Worm (Caenorhabditis elegans) whole organism, L2 larva: Measurements from ENCODE around the gene C02E7.10.
A peak's percentile ranks its signal among the peaks of the same experiment; 100 is the strongest.

ENCODE experiments used
- C34F6.9 ChIP-seq: fragments of 150-350 bp; optimal IDR thresholded peaks from 2 replicates; lab custom pipeline; 2014; ENCODE audit warnings: missing biosample characterization, missing genetic modification characterization
- F13H6.1 ChIP-seq: sonication (generic microtip); optimal IDR thresholded peaks from 2 replicates; lab custom pipeline; 2016; ENCODE audit warnings: missing genetic modification characterization, missing compliant biosample characterization
- R02D3.7 ChIP-seq: fragments of 150-350 bp; optimal IDR thresholded peaks from 2 replicates; lab custom pipeline; 2014; ENCODE audit warnings: missing biosample characterization, missing genetic modification characterization
- Y55F3AM.14 ChIP-seq: fragments of 200-800 bp; sonication (Bioruptor generic); optimal IDR thresholded peaks from 2 replicates; lab custom pipeline; 2018; ENCODE audit warnings: mild to moderate bottlenecking, missing genetic modification characterization, missing compliant biosample characterization
- ZK546.5 ChIP-seq: sonication (generic microtip); optimal IDR thresholded peaks from 2 replicates; lab custom pipeline; 2017; ENCODE audit warnings: missing biosample characterization, missing genetic modification characterization
- alr-1 ChIP-seq: fragments of 150-350 bp; optimal IDR thresholded peaks from 2 replicates; lab custom pipeline; 2014; ENCODE audit warnings: missing biosample characterization, missing genetic modification characterization
- aly-2 ChIP-seq: fragments of 150-350 bp; optimal IDR thresholded peaks from 2 replicates; lab custom pipeline; 2014; ENCODE audit warnings: missing biosample characterization, missing genetic modification characterization
- ama-1 ChIP-seq: fragments of 150-350 bp; optimal IDR thresholded peaks from 2 replicates; lab custom pipeline; 2018; ENCODE audit warnings: inconsistent platforms
- blmp-1 ChIP-seq: sonication (generic microtip); optimal IDR thresholded peaks from 2 replicates; lab custom pipeline; 2017; ENCODE audit warnings: missing genetic modification characterization, mild to moderate bottlenecking, missing compliant biosample characterization, antibody characterized with exemption, moderate library complexity; ENCODE audit not compliant: insufficient read depth
- ceh-16 ChIP-seq: fragments of 150-350 bp; optimal IDR thresholded peaks from 2 replicates; lab custom pipeline; 2014; ENCODE audit warnings: missing biosample characterization, missing genetic modification characterization
- crh-2 ChIP-seq: sonication (generic microtip); optimal IDR thresholded peaks from 2 replicates; lab custom pipeline; 2017; ENCODE audit warnings: missing biosample characterization, missing genetic modification characterization
- fos-1 ChIP-seq: fragments of 150-350 bp; optimal IDR thresholded peaks from 2 replicates; lab custom pipeline; 2014; ENCODE audit warnings: missing biosample characterization, missing genetic modification characterization
- gmeb-1 ChIP-seq: fragments of 150-350 bp; optimal IDR thresholded peaks from 2 replicates; lab custom pipeline; 2014; ENCODE audit warnings: missing biosample characterization, missing genetic modification characterization
- lin-11 ChIP-seq: fragments of 150-350 bp; sonication (generic microtip); optimal IDR thresholded peaks from 2 replicates; lab custom pipeline; 2014; ENCODE audit warnings: missing biosample characterization, missing genetic modification characterization, inconsistent platforms, mixed read lengths
- lin-39 ChIP-seq: fragments of 150-350 bp; optimal IDR thresholded peaks from 2 replicates; lab custom pipeline; 2014; ENCODE audit warnings: missing biosample characterization, missing genetic modification reagents, missing genetic modification characterization
- lsy-2 ChIP-seq, 2 experiments: fragments of 150-350 bp in 1 of 2; sonication (generic microtip) in 1 of 2; optimal IDR thresholded peaks; 2 replicates each; lab custom pipeline; 2014 to 2017; ENCODE audit warnings: missing biosample characterization in 2 of 2, missing genetic modification characterization in 2 of 2
- mbf-1 ChIP-seq: sonication (generic microtip); optimal IDR thresholded peaks from 2 replicates; lab custom pipeline; 2017; ENCODE audit warnings: missing biosample characterization, missing genetic modification characterization
- mdl-1 ChIP-seq, 2 experiments: fragments of 150-350 bp in 1 of 2; sonication (generic microtip) in 1 of 2; optimal IDR thresholded peaks; 2 replicates each; lab custom pipeline; 2017; ENCODE audit warnings: missing biosample characterization in 2 of 2, missing genetic modification characterization in 2 of 2
- nhr-10 ChIP-seq: sonication (generic microtip); optimal IDR thresholded peaks from 2 replicates; lab custom pipeline; 2017; ENCODE audit warnings: missing biosample characterization, missing genetic modification characterization
- nhr-11 ChIP-seq: fragments of 150-350 bp; optimal IDR thresholded peaks from 2 replicates; lab custom pipeline; 2014; ENCODE audit warnings: missing biosample characterization, missing genetic modification characterization
- nhr-12 ChIP-seq: fragments of 150-350 bp; optimal IDR thresholded peaks from 2 replicates; lab custom pipeline; 2014; ENCODE audit warnings: missing biosample characterization, missing genetic modification characterization
- nhr-129 ChIP-seq: fragments of 150-350 bp; optimal IDR thresholded peaks from 2 replicates; lab custom pipeline; 2014; ENCODE audit warnings: missing biosample characterization, missing genetic modification characterization
- nhr-21 ChIP-seq: fragments of 150-350 bp; optimal IDR thresholded peaks from 2 replicates; lab custom pipeline; 2014; ENCODE audit warnings: missing biosample characterization, missing genetic modification characterization
- nhr-23 ChIP-seq: fragments of 150-350 bp; optimal IDR thresholded peaks from 2 replicates; lab custom pipeline; 2014; ENCODE audit warnings: missing biosample characterization, missing genetic modification reagents, missing genetic modification characterization
- nhr-237 ChIP-seq: fragments of 150-350 bp; optimal IDR thresholded peaks from 2 replicates; lab custom pipeline; 2014; ENCODE audit warnings: missing biosample characterization, missing genetic modification characterization
- nhr-25 ChIP-seq: fragments of 150-350 bp; sonication (generic microtip); optimal IDR thresholded peaks from 3 replicates; lab custom pipeline; 2014; ENCODE audit warnings: missing biosample characterization, missing genetic modification characterization
- nhr-6 ChIP-seq: fragments of 150-350 bp; optimal IDR thresholded peaks from 2 replicates; lab custom pipeline; 2014; ENCODE audit warnings: missing biosample characterization, missing genetic modification characterization
- nhr-77 ChIP-seq: fragments of 150-350 bp; optimal IDR thresholded peaks from 2 replicates; lab custom pipeline; 2014; ENCODE audit warnings: missing biosample characterization, missing genetic modification characterization
- peb-1 ChIP-seq: fragments of 150-350 bp; optimal IDR thresholded peaks from 2 replicates; lab custom pipeline; 2014; ENCODE audit warnings: missing biosample characterization, missing genetic modification characterization
- sem-4 ChIP-seq: fragments of 150-350 bp; optimal IDR thresholded peaks from 2 replicates; lab custom pipeline; 2014; ENCODE audit warnings: missing biosample characterization, missing genetic modification reagents, missing genetic modification characterization
- skn-1 ChIP-seq: sonication (generic microtip); optimal IDR thresholded peaks from 2 replicates; lab custom pipeline; 2017; ENCODE audit warnings: missing biosample characterization, missing genetic modification characterization
- sma-3 ChIP-seq: sonication (generic microtip); optimal IDR thresholded peaks from 2 replicates; lab custom pipeline; 2016; ENCODE audit warnings: missing genetic modification reagents, missing genetic modification characterization, missing compliant biosample characterization
- sma-9 ChIP-seq, 2 experiments: fragments of 150-350 bp in 1 of 2; sonication (generic microtip) in 1 of 2; optimal IDR thresholded peaks; 2 replicates each; lab custom pipeline; 2014 to 2016; ENCODE audit warnings: missing genetic modification characterization in 2 of 2, mild to moderate bottlenecking in 1 of 2, missing biosample characterization in 1 of 2, missing compliant biosample characterization in 1 of 2, missing genetic modification reagents in 1 of 2, moderate library complexity in 1 of 2
- unc-55 ChIP-seq: fragments of 150-350 bp; sonication (generic microtip); optimal IDR thresholded peaks from 3 replicates; lab custom pipeline; 2014; ENCODE audit warnings: missing biosample characterization, missing genetic modification reagents, missing genetic modification characterization
- ztf-1 ChIP-seq: fragments of 200-800 bp; sonication (Bioruptor generic); conservative IDR thresholded peaks from 2 replicates; pipeline ENCODE4 v1.3.6; 2022; ENCODE audit warnings: missing genetic modification characterization, missing compliant biosample characterization
- ztf-4 ChIP-seq: fragments of 150-350 bp; optimal IDR thresholded peaks from 2 replicates; lab custom pipeline; 2014; ENCODE audit warnings: missing biosample characterization, missing genetic modification characterization

The C02E7.10 gene

DNA sequence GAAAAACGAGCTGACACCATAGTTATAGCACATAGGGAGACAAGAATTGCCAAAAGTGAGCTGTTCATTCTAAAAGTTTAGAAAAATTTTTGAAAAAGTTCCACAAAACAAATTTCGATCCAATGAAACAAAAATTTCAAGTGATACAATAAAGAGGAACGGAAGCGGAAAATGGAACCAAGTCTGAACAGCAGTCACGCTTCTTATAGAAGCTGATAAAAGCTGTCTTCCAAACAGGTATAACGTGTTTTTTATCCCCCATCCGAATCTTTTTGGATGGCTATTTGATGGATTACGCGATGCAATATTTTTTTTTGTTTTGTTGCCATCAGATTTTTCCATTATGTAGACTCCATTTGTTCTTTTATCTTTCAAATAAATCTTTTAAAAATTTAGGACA is 20.5 kb downstream of the C02E7.10 start, which contains the start of gene H23N18.5:
TSS of gene H23N18.5 (minus strand) at position 69 of the 400 bp plus-strand sequence.
- no peak for TF ChIP-seq ama-1
- TF ChIP-seq lin-39, result no peak
- no peak for TF ChIP-seq nhr-6 (tag; lab: Kevin White, UChicago)
- TF ChIP-seq mdl-1 (tag; optimal IDR thresholded peaks at IDR 0.05; lab: Kevin White, UChicago), result no peak
- no peak for TF ChIP-seq blmp-1 (tag; lab: Kevin White, UChicago)
- TF ChIP-seq R02D3.7 (tag; lab: Kevin White, UChicago), result no peak
- no peak for TF ChIP-seq C34F6.9 (tag; lab: Kevin White, UChicago)
- TF ChIP-seq nhr-237, result no peak
- TF ChIP-seq nhr-21, result peak; percentile 48
- TF ChIP-seq nhr-25 (tag; lab: Kevin White, UChicago), result peak; percentile 54
- TF ChIP-seq Y55F3AM.14 (GFP tag; lab: Kevin White, UChicago), result peak; percentile 5
- TF ChIP-seq lsy-2 (tag; optimal IDR thresholded peaks at IDR 0.05; lab: Kevin White, UChicago), result no peak
- no peak for TF ChIP-seq ztf-4 (tag; lab: Kevin White, UChicago)

ce11 chrV:4908591-4908990 is 24.3 kb downstream of the C02E7.10 start, which contains the start of gene ugt-13:
Gene ugt-13, plus strand, starts transcription at chrV:4908884.
- TF ChIP-seq nhr-25 (tag; lab: Kevin White, UChicago) (peak; percentile 91), sma-9 (GFP tag; optimal IDR thresholded peaks at IDR 0.05; lab: Kevin White, UChicago) (peak; percentile 81), sma-9 (tag; optimal IDR thresholded peaks at IDR 0.05; lab: Kevin White, UChicago) (no peak), nhr-6 (tag; lab: Kevin White, UChicago) (no peak), sma-3 (GFP tag; lab: Kevin White, UChicago) (peak; percentile 82), nhr-129 (peak; percentile 97), ceh-16 (tag; lab: Kevin White, UChicago) (no peak), fos-1 (peak; percentile 1), nhr-21 (peak; percentile 56)

DNA sequence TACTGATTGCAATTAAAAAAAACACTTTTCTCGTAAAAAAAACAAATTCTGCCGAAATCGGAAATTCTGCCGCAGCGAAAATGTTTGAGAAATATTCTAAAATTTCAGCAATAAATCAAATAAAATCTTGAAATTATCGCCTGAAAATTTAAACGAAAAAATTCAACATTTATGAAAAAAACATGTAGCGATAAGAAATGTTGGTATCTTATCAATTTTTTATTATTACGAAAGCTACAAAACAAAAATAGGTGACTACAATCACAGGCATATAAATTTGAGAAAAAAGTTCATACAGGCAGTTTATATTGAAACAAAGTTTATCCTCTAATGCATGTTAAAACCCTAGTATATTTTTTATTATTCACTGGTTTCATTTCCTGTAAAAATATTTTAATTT is 26.9 kb downstream of the C02E7.10 start, which contains the start of gene ugt-14:
TSS of gene ugt-14 (plus strand) at position 301 of the 400 bp plus-strand sequence.
- no peak for TF ChIP-seq nhr-21
- TF ChIP-seq fos-1, result no peak
- TF ChIP-seq nhr-11 (tag; lab: Kevin White, UChicago), result no peak
- TF ChIP-seq ztf-1 (GFP tag; lab: Robert Waterston, UW), result no peak
- TF ChIP-seq skn-1 (tag; lab: Kevin White, UChicago), result no peak
- TF ChIP-seq crh-2 (tag; lab: Kevin White, UChicago), result no peak
- no peak for TF ChIP-seq mbf-1 (tag; lab: Kevin White, UChicago)
- no peak for TF ChIP-seq sma-3 (GFP tag; lab: Kevin White, UChicago)
- no peak for TF ChIP-seq sma-9 (GFP tag; optimal IDR thresholded peaks at IDR 0.05; lab: Kevin White, UChicago)
- TF ChIP-seq sma-9 (tag; optimal IDR thresholded peaks at IDR 0.05; lab: Kevin White, UChicago), result no peak
- no peak for TF ChIP-seq ZK546.5 (tag; lab: Kevin White, UChicago)
- TF ChIP-seq F13H6.1, result no peak
- no peak for TF ChIP-seq gmeb-1
- TF ChIP-seq ceh-16 (tag; lab: Kevin White, UChicago), result no peak
- no peak for TF ChIP-seq nhr-12 (tag; lab: Kevin White, UChicago)
- no peak for TF ChIP-seq nhr-237
- no peak for TF ChIP-seq C34F6.9 (tag; lab: Kevin White, UChicago)
- TF ChIP-seq sem-4 (tag; lab: Kevin White, UChicago), result no peak

DNA sequence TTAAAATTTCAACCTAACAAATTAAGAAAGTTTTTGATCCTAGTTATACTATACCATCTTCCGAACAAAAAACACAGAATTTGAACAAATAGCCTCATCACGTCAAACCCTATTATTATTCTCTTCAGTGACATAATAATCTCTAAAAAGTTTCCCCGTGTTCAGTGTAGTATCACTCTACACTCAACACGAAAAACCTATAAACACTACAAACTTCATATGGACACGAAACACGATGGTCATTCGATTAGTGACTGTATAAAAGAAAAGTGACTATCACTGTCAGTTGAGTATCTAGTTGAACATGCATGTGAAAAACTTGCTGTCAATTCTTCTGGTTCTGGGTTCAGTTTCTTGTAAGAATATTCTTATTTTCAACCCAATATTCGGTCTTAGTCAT is 29.1 kb downstream of the C02E7.10 start, which contains the start of gene ugt-8:
TSS of gene ugt-8 (plus strand) at position 235 of the 400 bp plus-strand sequence.
- TF ChIP-seq nhr-77 (tag; lab: Kevin White, UChicago) (no peak), nhr-25 (tag; lab: Kevin White, UChicago) (peak; percentile 3), ZK546.5 (tag; lab: Kevin White, UChicago) (no peak), ceh-16 (tag; lab: Kevin White, UChicago) (no peak)

DNA sequence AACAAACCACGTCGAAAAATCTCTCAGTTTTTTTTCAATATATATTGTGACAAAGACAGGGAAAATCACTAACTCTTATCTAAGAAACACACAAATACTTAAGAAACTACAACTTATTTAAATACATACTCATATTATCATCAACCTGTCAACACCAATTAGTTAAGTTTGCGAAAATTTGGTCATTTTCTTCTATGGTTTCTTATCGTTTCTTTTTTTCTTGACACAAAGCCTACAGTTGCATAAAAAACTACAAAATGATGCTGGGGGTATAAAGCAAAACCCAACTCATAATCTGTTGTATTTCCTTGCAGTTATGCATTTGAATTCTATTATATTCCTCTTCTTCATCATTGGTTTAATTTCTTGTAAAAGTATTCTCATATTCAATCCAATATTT is 31.8 kb downstream of the C02E7.10 start, which contains the start of gene ugt-67:
TSS of gene ugt-67 (plus strand) at position 301 of the 400 bp plus-strand sequence.
- TF ChIP-seq aly-2 (tag; lab: Kevin White, UChicago) (no peak), sma-3 (GFP tag; lab: Kevin White, UChicago) (no peak), unc-55 (GFP tag; lab: Kevin White, UChicago) (no peak), lsy-2 (tag; optimal IDR thresholded peaks at IDR 0.05; lab: Kevin White, UChicago) (no peak), nhr-23 (tag; lab: Kevin White, UChicago) (no peak), sma-9 (GFP tag; optimal IDR thresholded peaks at IDR 0.05; lab: Kevin White, UChicago) (no peak), sma-9 (tag; optimal IDR thresholded peaks at IDR 0.05; lab: Kevin White, UChicago) (no peak), ceh-16 (tag; lab: Kevin White, UChicago) (no peak), nhr-10 (tag; lab: Kevin White, UChicago) (no peak), lin-11 (tag; lab: Kevin White, UChicago) (no peak), sem-4 (tag; lab: Kevin White, UChicago) (no peak), gmeb-1 (no peak), nhr-237 (no peak), alr-1 (tag; lab: Kevin White, UChicago) (no peak), R02D3.7 (tag; lab: Kevin White, UChicago) (no peak), peb-1 (tag; lab: Kevin White, UChicago) (no peak), ZK546.5 (tag; lab: Kevin White, UChicago) (no peak)
